Fruit fly (Drosophila melanogaster) whole organism, larva: ENCODE results near the gene smg.

Experiments used
- noc ChIP-seq: fragments of 200-800 bp; sonication (Bioruptor generic); optimal IDR thresholded peaks from 3 replicates; lab custom pipeline; 2019; ENCODE audit warnings: missing biosample characterization, mild to moderate bottlenecking, missing genetic modification characterization, moderate library complexity

smg gene

dm6 chr3L:9026568-9026967 is 28.8 kb upstream of the smg start:
- no peak for TF ChIP-seq noc (tag; lab: Kevin White, UChicago)

dm6 chr3L:9025680-9026079 is 27.9 kb upstream of the smg start:
- peak; percentile 47 for TF ChIP-seq noc (tag; lab: Kevin White, UChicago)

dm6 chr3L:9025178-9025577 is 27.4 kb upstream of the smg start:
- peak; percentile 36 for TF ChIP-seq noc (tag; lab: Kevin White, UChicago)

dm6 chr3L:9024741-9025140 is 27.0 kb upstream of the smg start:
- TF ChIP-seq noc (tag; lab: Kevin White, UChicago) = no peak

dm6 chr3L:9023627-9024026 is 25.8 kb upstream of the smg start:
- TF ChIP-seq noc (tag; lab: Kevin White, UChicago) = peak; percentile 78

- TF ChIP-seq noc (tag; lab: Kevin White, UChicago) = peak; percentile 57
Measured at dm6 chr3L:9020436-9021370, 22.9 kb upstream of the smg start.

dm6 chr3L:9019196-9019662 is 21.4 kb upstream of the smg start, which contains the start of gene Doc2:
Gene Doc2, minus strand, starts transcription at chr3L:9019246.
- no peak for TF ChIP-seq noc (tag; lab: Kevin White, UChicago)

dm6 chr3L:9017414-9017813 is 19.6 kb upstream of the smg start:
- TF ChIP-seq noc (tag; lab: Kevin White, UChicago) = no peak

dm6 chr3L:9013745-9014144 is 16.0 kb upstream of the smg start:
- TF ChIP-seq noc (tag; lab: Kevin White, UChicago) = no peak

dm6 chr3L:9011485-9012389 is 13.9 kb upstream of the smg start:
- TF ChIP-seq noc (tag; lab: Kevin White, UChicago) = no peak

dm6 chr3L:9009738-9010137 is 11.9 kb upstream of the smg start, which contains the start of gene CG5194:
Gene CG5194, minus strand, starts transcription at chr3L:9009838.
- TF ChIP-seq noc (tag; lab: Kevin White, UChicago) = no peak

- TF ChIP-seq noc (tag; lab: Kevin White, UChicago) = no peak
Measured at dm6 chr3L:9004788-9005246, 7.0 kb upstream of the smg start, which contains the start of gene Doc3. Gene Doc3, plus strand, starts transcription at chr3L:9005196.

dm6 chr3L:9003369-9003768 is 5.6 kb upstream of the smg start:
- no peak for TF ChIP-seq noc (tag; lab: Kevin White, UChicago)

dm6 chr3L:9002527-9002926 is 4.7 kb upstream of the smg start:
- no peak for TF ChIP-seq noc (tag; lab: Kevin White, UChicago)

- no peak for TF ChIP-seq noc (tag; lab: Kevin White, UChicago)
Measured at dm6 chr3L:8996899-8997685, 697 bp downstream of the smg start.
